Worm (Caenorhabditis elegans) whole organism, L1 larva: ENCODE measurements around the gene ZK813.1.

ENCODE experiments used
- C34B4.2 ChIP-seq: sonication (generic microtip); optimal IDR thresholded peaks from 2 replicates; lab custom pipeline; 2017; ENCODE audit warnings: mild to moderate bottlenecking, missing genetic modification characterization, missing compliant biosample characterization
- ceh-88 ChIP-seq: fragments of 200-800 bp; sonication (Bioruptor generic); IDR thresholded peaks from 2 replicates; pipeline ENCODE4 v1.3.6; 2022; ENCODE audit warnings: missing genetic modification characterization, missing compliant biosample characterization
- dpl-1 ChIP-seq, 3 experiments: fragments of 150-350 bp in 2 of 3; sonication (generic microtip) in 1 of 3; optimal IDR thresholded peaks; 2 replicates each; lab custom pipeline; 2014 to 2017; ENCODE audit warnings: missing biosample characterization in 3 of 3, missing genetic modification characterization in 3 of 3, missing genetic modification reagents in 3 of 3
- elt-2 ChIP-seq: sonication (generic microtip); optimal IDR thresholded peaks from 2 replicates; lab custom pipeline; 2016; ENCODE audit warnings: missing genetic modification characterization, mild to moderate bottlenecking, inconsistent platforms, missing compliant biosample characterization, missing genetic modification reagents
- fos-1 ChIP-seq: fragments of 150-350 bp; optimal IDR thresholded peaks from 2 replicates; lab custom pipeline; 2014; ENCODE audit warnings: missing biosample characterization, missing genetic modification characterization
- lin-35 ChIP-seq, 2 experiments: fragments of 150-350 bp; optimal IDR thresholded peaks; 2 replicates each; lab custom pipeline; 2014; ENCODE audit warnings: missing biosample characterization in 2 of 2, missing genetic modification characterization in 2 of 2, missing genetic modification reagents in 2 of 2
- mdl-1 ChIP-seq, 2 experiments: fragments of 150-350 bp; optimal IDR thresholded peaks; 2 replicates each; lab custom pipeline; 2014 to 2017; ENCODE audit warnings: missing biosample characterization in 2 of 2, missing genetic modification characterization in 2 of 2, inconsistent platforms in 1 of 2
- nhr-77 ChIP-seq: fragments of 150-350 bp; optimal IDR thresholded peaks from 2 replicates; lab custom pipeline; 2014; ENCODE audit warnings: missing biosample characterization, missing genetic modification characterization
- pag-3 ChIP-seq: sonication (generic microtip); optimal IDR thresholded peaks from 2 replicates; lab custom pipeline; 2017; ENCODE audit warnings: missing genetic modification characterization, mild to moderate bottlenecking, missing compliant biosample characterization, antibody characterized with exemption, borderline replicate concordance; ENCODE audit not compliant: insufficient read depth
- snpc-4 ChIP-seq: fragments of 150-350 bp; optimal IDR thresholded peaks from 2 replicates; lab custom pipeline; 2014; ENCODE audit warnings: missing biosample characterization, missing genetic modification characterization
- zag-1 ChIP-seq: fragments of 150-350 bp; optimal IDR thresholded peaks from 2 replicates; lab custom pipeline; 2014; ENCODE audit warnings: missing biosample characterization, missing genetic modification characterization

DNA sequence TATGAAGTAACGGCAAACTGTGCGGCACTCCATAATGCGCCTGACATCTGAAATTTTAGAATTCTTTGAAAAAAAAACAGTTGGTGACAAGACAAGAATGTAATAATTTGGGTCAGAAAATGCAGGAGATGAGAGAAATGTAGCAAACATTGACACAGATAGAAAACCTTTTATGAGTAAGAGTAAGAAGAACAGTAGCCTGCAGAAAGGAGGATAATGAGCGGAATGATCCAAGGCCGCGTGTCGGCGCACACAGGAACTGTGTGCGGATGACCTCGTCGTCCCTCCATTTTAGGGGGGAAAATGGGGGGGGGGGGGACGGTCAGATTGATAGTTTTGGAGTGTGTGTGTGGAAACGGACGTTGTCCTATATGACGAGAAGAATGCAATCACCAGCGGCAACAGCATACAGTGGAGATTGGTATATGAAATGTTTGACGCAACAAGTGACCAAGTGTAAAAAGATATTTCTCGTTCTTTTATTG lies 31.4 kb upstream of the ZK813.1 start, which contains the start of gene dhs-27:
- TF ChIP-seq dpl-1 (GFP tag; optimal IDR thresholded peaks at IDR 0.05; lab: Kevin White, UChicago) (no peak), fos-1 (tag; lab: Kevin White, UChicago) (no peak), lin-35 (GFP tag; optimal IDR thresholded peaks at IDR 0.05; lab: Kevin White, UChicago) (no peak), mdl-1 (tag; optimal IDR thresholded peaks at IDR 0.05; lab: Kevin White, UChicago) (no peak), ceh-88 (GFP tag; lab: Robert Waterston, UW) (no peak), C34B4.2 (tag; lab: Kevin White, UChicago) (no peak), pag-3 (tag; lab: Kevin White, UChicago) (no peak), elt-2 (tag; lab: Kevin White, UChicago) (no peak), zag-1 (tag; lab: Kevin White, UChicago) (no peak), nhr-77 (tag; lab: Kevin White, UChicago) (no peak), snpc-4 (tag; lab: Kevin White, UChicago) (no peak)
